Worm (Caenorhabditis elegans): Measurements from ENCODE around the gene T28C12.1.

Gene T28C12.1

ce11 chrV:6331607-6332006 is at the start of gene T28C12.1:
Gene T28C12.1 (plus strand): TSS chrV:6331907.
- TF ChIP-seq tbx-7 (tag; optimal IDR thresholded peaks at IDR 0.05) (no peak), ahr-1 (tag; optimal IDR thresholded peaks at IDR 0.05) (no peak), ceh-9 (tag; optimal IDR thresholded peaks at IDR 0.05) (no peak), Y22D7AL.16 (tag; optimal IDR thresholded peaks at IDR 0.05) (no peak), nhr-11 (tag; optimal IDR thresholded peaks at IDR 0.05) (no peak), pat-9 (tag; optimal IDR thresholded peaks at IDR 0.05) (no peak), hlh-30 (tag; optimal IDR thresholded peaks at IDR 0.05; ENCODE audit: insufficient read depth) (no peak), dve-1 (tag; optimal IDR thresholded peaks at IDR 0.05) (no peak), pqm-1 (tag; optimal IDR thresholded peaks at IDR 0.05) (no peak), unc-86 (tag; optimal IDR thresholded peaks at IDR 0.05) (no peak), elt-4 (tag; optimal IDR thresholded peaks at IDR 0.05) (no peak), K09A11.1 (tag; optimal IDR thresholded peaks at IDR 0.05; ENCODE audit: insufficient read depth) (no peak), pax-1 (tag; optimal IDR thresholded peaks at IDR 0.05) (no peak), rnt-1 (tag; optimal IDR thresholded peaks at IDR 0.05) (no peak), C38D4.7 (GFP tag; optimal IDR thresholded peaks at IDR 0.05) (no peak), fkh-6 (tag; optimal IDR thresholded peaks at IDR 0.05) (no peak)

ce11 chrV:6286343-6286742 is 45.4 kb upstream of the T28C12.1 start, which contains the start of gene srn-1:
Gene srn-1 (minus strand): TSS chrV:6286443.
- no peak for TF ChIP-seq lim-6 (tag; optimal IDR thresholded peaks at IDR 0.05)
- no peak for TF ChIP-seq ama-1 (optimal IDR thresholded peaks at IDR 0.05)
- TF ChIP-seq hlh-15 (tag; optimal IDR thresholded peaks at IDR 0.05): no peak
- TF ChIP-seq C38D4.7 (GFP tag; optimal IDR thresholded peaks at IDR 0.05): no peak
- no peak for TF ChIP-seq ets-4 (tag; optimal IDR thresholded peaks at IDR 0.05)
- no peak for TF ChIP-seq C08G9.2 (tag; optimal IDR thresholded peaks at IDR 0.05)
- TF ChIP-seq pha-2 (tag; optimal IDR thresholded peaks at IDR 0.05): no peak
- TF ChIP-seq fax-1 (tag; optimal IDR thresholded peaks at IDR 0.05): no peak
- no peak for TF ChIP-seq ceh-22 (tag; optimal IDR thresholded peaks at IDR 0.05)
- no peak for TF ChIP-seq pqm-1 (tag; optimal IDR thresholded peaks at IDR 0.05)
- TF ChIP-seq ahr-1 (tag; optimal IDR thresholded peaks at IDR 0.05): no peak
- TF ChIP-seq dmd-4 (tag; optimal IDR thresholded peaks at IDR 0.05; ENCODE audit: borderline replicate concordance): no peak
- TF ChIP-seq sox-2 (GFP tag; IDR thresholded peaks at IDR 0.05): no peak
- no peak for TF ChIP-seq dve-1 (tag; optimal IDR thresholded peaks at IDR 0.05)

- TF ChIP-seq che-1 (tag; optimal IDR thresholded peaks at IDR 0.05): no peak
- TF ChIP-seq ceh-34 (tag; optimal IDR thresholded peaks at IDR 0.05): no peak
These were observed 43.1 kb upstream of the T28C12.1 start, which contains the start of gene K12B6.11 for ce11 chrV:6288607-6289006. Gene K12B6.11 (plus strand): TSS chrV:6288907.

- no peak for TF ChIP-seq ceh-30 (tag; optimal IDR thresholded peaks at IDR 0.05)
- TF ChIP-seq ceh-6 (GFP tag; optimal IDR thresholded peaks at IDR 0.05): no peak
- TF ChIP-seq tbx-2 (tag; optimal IDR thresholded peaks at IDR 0.05): no peak
- no peak for TF ChIP-seq unc-55 (GFP tag; optimal IDR thresholded peaks at IDR 0.05)
These were observed 40.4 kb upstream of the T28C12.1 start for ce11 chrV:6291301-6291700.

- no peak for TF ChIP-seq lim-6 (tag; optimal IDR thresholded peaks at IDR 0.05)
- TF ChIP-seq pag-3 (tag; optimal IDR thresholded peaks at IDR 0.05; ENCODE audit: borderline replicate concordance): no peak
- no peak for TF ChIP-seq K02D7.2 (tag; optimal IDR thresholded peaks at IDR 0.05)
- TF ChIP-seq npax-4 (tag; optimal IDR thresholded peaks at IDR 0.05): no peak
- TF ChIP-seq pros-1 (tag; optimal IDR thresholded peaks at IDR 0.05): no peak
- TF ChIP-seq fkh-6 (tag; optimal IDR thresholded peaks at IDR 0.05): no peak
- no peak for TF ChIP-seq ets-4 (tag; optimal IDR thresholded peaks at IDR 0.05)
- no peak for TF ChIP-seq hlh-15 (tag; optimal IDR thresholded peaks at IDR 0.05)
- no peak for TF ChIP-seq elt-4 (tag; optimal IDR thresholded peaks at IDR 0.05)
These were observed 39.3 kb upstream of the T28C12.1 start, which contains the start of gene K12B6.9 for ce11 chrV:6292401-6292800. Gene K12B6.9 (minus strand): TSS chrV:6292666.

Data from whole organism, late embryonic.